Fruit fly (Drosophila melanogaster) whole organism, pupa: Measurements from ENCODE around the gene CG9986.

Experiments
- CG13204 ChIP-seq: fragments of 200-800 bp; sonication (Bioruptor generic); optimal IDR thresholded peaks from 2 replicates; lab custom pipeline; 2018; ENCODE audit warnings: missing biosample characterization, mild to moderate bottlenecking, missing genetic modification characterization, moderate library complexity
- CG17806 ChIP-seq: fragments of 200-800 bp; sonication (Bioruptor generic); optimal IDR thresholded peaks from 2 replicates; lab custom pipeline; 2018; ENCODE audit warnings: missing biosample characterization, mild to moderate bottlenecking, missing genetic modification characterization, moderate library complexity
- CG32121 ChIP-seq: fragments of 200-800 bp; sonication (Bioruptor generic); IDR thresholded peaks from 2 replicates; pipeline ENCODE4 v1.3.6; 2022; ENCODE audit warnings: missing biosample characterization, missing genetic modification characterization
- CG8159 ChIP-seq: fragments of 200-800 bp; sonication (Bioruptor generic); optimal IDR thresholded peaks from 3 replicates; lab custom pipeline; 2018; ENCODE audit warnings: missing biosample characterization, mild to moderate bottlenecking, missing genetic modification characterization, moderate library complexity
- CG9948 ChIP-seq: fragments of 200-800 bp; sonication (Bioruptor generic); optimal IDR thresholded peaks from 2 replicates; lab custom pipeline; 2018; ENCODE audit warnings: missing biosample characterization, mild to moderate bottlenecking, missing genetic modification characterization, moderate library complexity
- D1 ChIP-seq: fragments of 200-800 bp; sonication (Bioruptor generic); optimal IDR thresholded peaks from 2 replicates; lab custom pipeline; 2018; ENCODE audit warnings: missing biosample characterization, mild to moderate bottlenecking, missing genetic modification characterization, moderate library complexity
- EcR ChIP-seq: fragments of 200-800 bp; sonication (Bioruptor generic); optimal IDR thresholded peaks from 3 replicates; lab custom pipeline; 2019; ENCODE audit warnings: missing biosample characterization, missing genetic modification characterization, mild to moderate bottlenecking, moderate library complexity, missing genetic modification reagents
- Pif1A ChIP-seq: fragments of 200-800 bp; sonication (Bioruptor generic); optimal IDR thresholded peaks from 3 replicates; lab custom pipeline; 2016; ENCODE audit warnings: missing biosample characterization, missing genetic modification characterization
- gl ChIP-seq: fragments of 200-800 bp; sonication (Bioruptor generic); optimal IDR thresholded peaks from 2 replicates; lab custom pipeline; 2018; ENCODE audit warnings: missing biosample characterization, mild to moderate bottlenecking, missing genetic modification characterization
- rn ChIP-seq: fragments of 200-800 bp; sonication (Bioruptor generic); IDR thresholded peaks from 2 replicates; pipeline ENCODE4 v1.3.6; 2022; ENCODE audit warnings: missing biosample characterization, missing genetic modification characterization

DNA sequence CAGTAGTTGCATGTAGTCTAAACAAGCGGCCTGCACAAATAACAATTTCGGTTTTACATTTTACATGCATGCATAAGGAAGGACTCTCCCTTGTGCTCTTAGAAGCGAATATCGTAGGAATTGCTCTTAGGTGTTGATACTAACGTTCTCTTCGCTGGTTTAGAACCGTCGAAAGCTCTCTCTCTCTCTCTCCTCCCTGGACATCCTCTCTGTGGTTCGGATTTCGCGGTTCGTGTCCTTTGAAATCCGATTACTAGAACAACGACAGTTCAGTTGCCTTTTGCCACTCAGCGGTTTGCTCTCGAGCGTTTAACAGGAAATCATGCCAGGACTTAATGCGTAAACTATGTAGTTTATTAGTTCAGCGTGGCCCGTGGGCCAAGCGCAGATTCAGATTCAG, 48.7 kb downstream of the CG9986 start:
- no peak for TF ChIP-seq CG9948 (tag; lab: Kevin White, UChicago)
- TF ChIP-seq CG13204 (GFP tag; lab: Kevin White, UChicago) = no peak
- TF ChIP-seq rn (GFP tag; lab: Robert Waterston, UW) = no peak
- TF ChIP-seq gl (tag; lab: Kevin White, UChicago) = no peak
- TF ChIP-seq CG32121 = no peak
- no peak for TF ChIP-seq CG8159
- TF ChIP-seq Pif1A (GFP tag; lab: Kevin White, UChicago) = no peak
- no peak for TF ChIP-seq D1
- TF ChIP-seq EcR (GFP tag; lab: Kevin White, UChicago) = no peak
- no peak for TF ChIP-seq CG17806 (tag; lab: Kevin White, UChicago)
